Worm (Caenorhabditis elegans): ENCODE results near the gene F47B8.18.

DNA sequence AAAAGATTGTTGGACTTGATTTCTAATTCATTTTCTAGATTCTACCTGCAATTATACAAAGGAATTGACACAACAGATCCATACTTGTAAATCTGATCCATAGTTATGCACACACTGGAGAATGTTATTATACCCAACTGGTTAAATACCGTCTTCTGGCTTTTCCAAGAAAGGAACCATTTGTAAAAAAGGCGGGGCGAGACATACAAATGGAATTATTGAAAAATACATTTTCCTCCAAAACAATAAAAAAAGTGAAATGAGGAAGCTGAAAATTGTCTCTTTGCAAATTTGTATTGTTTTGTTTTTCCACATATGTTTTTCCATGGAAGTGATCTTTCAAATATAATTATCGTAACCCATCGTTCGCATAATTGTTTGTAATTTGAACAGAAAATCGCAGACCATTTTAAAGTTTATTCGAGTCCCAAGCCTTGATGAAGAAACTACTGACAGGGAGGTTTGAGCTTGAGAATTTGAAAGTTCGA is 43.0 kb downstream of the F47B8.18 start, which contains the start of the genes srt-74 and F40G12.9:
- TF ChIP-seq aha-1 (tag; optimal IDR thresholded peaks at IDR 0.05) (no peak), ztf-4 (tag; optimal IDR thresholded peaks at IDR 0.05) (no peak), efl-1 (optimal IDR thresholded peaks at IDR 0.05) (no peak), efl-1 (GFP tag; optimal IDR thresholded peaks at IDR 0.05 in 1 of 2) (no peak), nhr-77 (tag; optimal IDR thresholded peaks at IDR 0.05) (no peak), F16B12.6 (tag; optimal IDR thresholded peaks at IDR 0.05) (no peak), fkh-10 (GFP tag; optimal IDR thresholded peaks at IDR 0.05) (no peak), ceh-82 (tag; optimal IDR thresholded peaks at IDR 0.05) (no peak)
